Fruit fly (Drosophila melanogaster) S2 (cell line): Measurements from ENCODE around the gene CG7182.

Source experiments
- CG8478 ChIP-seq: fragments of >200 bp; optimal IDR thresholded peaks from 2 replicates; lab custom pipeline; 2018
- CTCF ChIP-seq, 2 experiments: fragments of >200 bp; optimal IDR thresholded peaks; 2 replicates each; lab custom pipeline; 2018

DNA sequence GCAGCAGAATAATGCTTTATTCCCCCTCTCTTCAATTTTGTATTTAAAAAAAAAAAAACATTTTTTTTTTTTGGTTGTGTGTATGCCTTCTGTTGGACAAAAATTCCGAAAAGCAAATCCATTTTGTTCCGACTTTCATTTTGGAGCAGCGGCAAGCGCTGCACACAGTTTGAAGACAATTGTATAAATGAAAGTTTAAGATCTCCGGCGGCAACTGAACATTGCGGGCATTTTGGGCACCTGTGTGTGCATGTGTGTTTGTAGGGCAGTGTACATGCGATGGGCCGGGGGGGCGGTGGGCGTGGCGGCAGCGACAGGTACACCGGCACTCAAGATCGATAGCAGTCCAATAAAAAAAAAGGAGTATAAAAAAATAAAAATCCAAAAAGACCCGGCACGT is 23.3 kb upstream of the CG7182 start:
- TF ChIP-seq CTCF (optimal IDR thresholded peaks at IDR 0.05; lab: Kevin White, UChicago) (no peak), CG8478 (lab: Kevin White, UChicago) (no peak)
